Fruit fly (Drosophila melanogaster): ENCODE data around the gene Rh7.

- TF ChIP-seq CG2712 (tag; optimal IDR thresholded peaks at IDR 0.05): no peak
- TF ChIP-seq CG5180 (GFP tag; optimal IDR thresholded peaks at IDR 0.05): no peak
- no peak for TF ChIP-seq CG8290 (GFP tag; optimal IDR thresholded peaks at IDR 0.05)
- TF ChIP-seq CG8290 (tag; optimal IDR thresholded peaks at IDR 0.05): no peak
- no peak for TF ChIP-seq caup (GFP tag; optimal IDR thresholded peaks at IDR 0.05; ENCODE audit: severe bottlenecking)
- no peak for TF ChIP-seq Hr3 (GFP tag; optimal IDR thresholded peaks at IDR 0.05)
- TF ChIP-seq CG17361 (GFP tag; IDR thresholded peaks at IDR 0.05): no peak
- no peak for TF ChIP-seq NfI (GFP tag; optimal IDR thresholded peaks at IDR 0.05)
- TF ChIP-seq chinmo (GFP tag; IDR thresholded peaks at IDR 0.05; ENCODE audit: partially characterized antibody): no peak
- TF ChIP-seq Hsf (GFP tag; optimal IDR thresholded peaks at IDR 0.05): no peak
Measured at dm6 chr3L:12190433-12190832, 15.2 kb upstream of the Rh7 start, which contains the start of gene Est-P.

Measured in whole organism, embryonic.